Worm (Caenorhabditis elegans): Measurements from ENCODE around the gene let-721.

The let-721 gene

DNA sequence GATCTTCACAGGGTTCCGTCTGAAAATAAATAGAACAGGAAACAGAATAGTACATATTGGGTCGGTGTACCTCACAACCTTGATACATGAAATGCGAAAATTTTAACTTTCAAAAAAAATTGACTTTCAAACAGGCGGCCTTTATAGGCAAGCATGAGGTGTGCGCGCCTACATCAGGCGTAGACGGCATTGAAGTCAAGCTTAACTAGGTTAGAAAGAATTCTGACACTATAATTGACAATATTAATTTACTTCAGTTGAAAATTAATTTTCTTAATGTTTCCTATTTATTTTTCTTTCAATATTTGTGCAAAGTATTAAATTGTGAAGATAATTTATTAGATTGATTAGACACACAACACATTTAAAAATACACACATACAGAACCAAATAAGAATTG is 34.8 kb downstream of the let-721 start, which contains the start of gene C05D11.5:
Gene C05D11.5, minus strand, starts transcription at position 101 of the 400 bp plus-strand sequence.
- TF ChIP-seq sox-4 (tag; optimal IDR thresholded peaks at IDR 0.05) = no peak
- no peak for TF ChIP-seq efl-1 (optimal IDR thresholded peaks at IDR 0.05)
- TF ChIP-seq efl-1 (GFP tag; optimal IDR thresholded peaks at IDR 0.05 in 1 of 2) = no peak
- no peak for TF ChIP-seq nhr-71 (tag; optimal IDR thresholded peaks at IDR 0.05)
- no peak for TF ChIP-seq ceh-82 (tag; optimal IDR thresholded peaks at IDR 0.05)
- TF ChIP-seq pqm-1 (tag; optimal IDR thresholded peaks at IDR 0.05) = no peak
- no peak for TF ChIP-seq dsc-1 (tag; optimal IDR thresholded peaks at IDR 0.05)
- no peak for TF ChIP-seq grh-1 (GFP tag; IDR thresholded peaks at IDR 0.05)
- no peak for TF ChIP-seq nhr-47 (tag; optimal IDR thresholded peaks at IDR 0.05)
- TF ChIP-seq lin-13 (GFP tag; optimal IDR thresholded peaks at IDR 0.05) = no peak
- no peak for TF ChIP-seq ztf-4 (tag; optimal IDR thresholded peaks at IDR 0.05)
- TF ChIP-seq sptf-1 (tag; optimal IDR thresholded peaks at IDR 0.05) = no peak
- TF ChIP-seq nhr-85 (tag) = no peak
- TF ChIP-seq skn-1 (tag; optimal IDR thresholded peaks at IDR 0.05) = no peak

- no peak for TF ChIP-seq swsn-7 (tag; optimal IDR thresholded peaks at IDR 0.05)
- no peak for TF ChIP-seq isw-1 (GFP tag; IDR thresholded peaks at IDR 0.05)
- TF ChIP-seq zag-1 (tag; optimal IDR thresholded peaks at IDR 0.05) = no peak
- TF ChIP-seq nhr-85 (tag) = peak; percentile 61
- no peak for TF ChIP-seq hlh-4 (tag; optimal IDR thresholded peaks at IDR 0.05)
- no peak for TF ChIP-seq grh-1 (GFP tag; IDR thresholded peaks at IDR 0.05)
- TF ChIP-seq pax-3 (tag; optimal IDR thresholded peaks at IDR 0.05) = no peak
- peak in 1 of 6 experiments; percentile 32 for TF ChIP-seq elt-3 (tag; optimal IDR thresholded peaks at IDR 0.05)
- no peak for TF ChIP-seq skn-1 (tag; optimal IDR thresholded peaks at IDR 0.05)
- TF ChIP-seq lir-3 (tag; optimal IDR thresholded peaks at IDR 0.05; ENCODE audit: poor library complexity) = no peak
- no peak for TF ChIP-seq aly-2 (tag; optimal IDR thresholded peaks at IDR 0.05)
- no peak for TF ChIP-seq nhr-28 (tag; optimal IDR thresholded peaks at IDR 0.05)
- no peak for TF ChIP-seq vab-15 (tag; optimal IDR thresholded peaks at IDR 0.05)
- no peak for TF ChIP-seq zip-4 (GFP tag; optimal IDR thresholded peaks at IDR 0.05)
- peak; percentile 25 for TF ChIP-seq elt-2 (tag; optimal IDR thresholded peaks at IDR 0.05)
- TF ChIP-seq mef-2 (tag; optimal IDR thresholded peaks at IDR 0.05) = no peak
- peak; percentile 13 for TF ChIP-seq C16A3.4 (tag; optimal IDR thresholded peaks at IDR 0.05)
- TF ChIP-seq mep-1 (tag; optimal IDR thresholded peaks at IDR 0.05) = no peak
- no peak for TF ChIP-seq lin-14 (GFP tag; optimal IDR thresholded peaks at IDR 0.05)
- no peak for TF ChIP-seq nhr-90 (tag; optimal IDR thresholded peaks at IDR 0.05; ENCODE audit: poor library complexity)
- TF ChIP-seq lin-39 (tag; optimal IDR thresholded peaks at IDR 0.05) = no peak
- TF ChIP-seq ceh-63 (GFP tag; optimal IDR thresholded peaks at IDR 0.05) = no peak
- no peak for TF ChIP-seq dsc-1 (tag; optimal IDR thresholded peaks at IDR 0.05)
- peak; percentile 33 for TF ChIP-seq blmp-1 (tag; optimal IDR thresholded peaks at IDR 0.05)
- no peak for TF ChIP-seq nhr-84 (tag; optimal IDR thresholded peaks at IDR 0.05)
- no peak for TF ChIP-seq C34B4.2 (tag; optimal IDR thresholded peaks at IDR 0.05)
- no peak for TF ChIP-seq hpl-2 (GFP tag; optimal IDR thresholded peaks at IDR 0.05)
- TF ChIP-seq nhr-71 (tag; optimal IDR thresholded peaks at IDR 0.05) = peak; percentile 35
- peak; percentile 11 for TF ChIP-seq snu-23 (GFP tag; optimal IDR thresholded peaks at IDR 0.05)
- no peak for TF ChIP-seq fkh-4 (tag; optimal IDR thresholded peaks at IDR 0.05; ENCODE audit: borderline replicate concordance)
- TF ChIP-seq aha-1 (tag; optimal IDR thresholded peaks at IDR 0.05) = no peak
- TF ChIP-seq mab-9 (GFP tag; IDR thresholded peaks at IDR 0.05) = no peak
- TF ChIP-seq nhr-47 (tag; optimal IDR thresholded peaks at IDR 0.05) = no peak
- TF ChIP-seq ztf-11 (tag; optimal IDR thresholded peaks at IDR 0.05) = no peak
- TF ChIP-seq lin-15B (tag; optimal IDR thresholded peaks at IDR 0.05) = no peak
- TF ChIP-seq lsy-2 (tag; optimal IDR thresholded peaks at IDR 0.05) = peak in 1 of 2 experiments; percentile 51
- TF ChIP-seq egl-13 (tag; optimal IDR thresholded peaks at IDR 0.05) = no peak
- no peak for TF ChIP-seq efl-1 (optimal IDR thresholded peaks at IDR 0.05)
- TF ChIP-seq efl-1 (GFP tag; optimal IDR thresholded peaks at IDR 0.05 in 1 of 2) = no peak
- no peak for TF ChIP-seq ceh-90 (tag; optimal IDR thresholded peaks at IDR 0.05)
- TF ChIP-seq ceh-82 (tag; optimal IDR thresholded peaks at IDR 0.05) = no peak
- no peak for TF ChIP-seq nhr-19 (GFP tag; conservative IDR thresholded peaks at IDR 0.05)
- TF ChIP-seq ztf-4 (tag; optimal IDR thresholded peaks at IDR 0.05) = no peak
- TF ChIP-seq fkh-8 (tag; optimal IDR thresholded peaks at IDR 0.05) = no peak
- TF ChIP-seq C04F5.9 (tag; optimal IDR thresholded peaks at IDR 0.05) = no peak
- TF ChIP-seq nhr-12 (tag; optimal IDR thresholded peaks at IDR 0.05) = no peak
- TF ChIP-seq unc-86 (tag; optimal IDR thresholded peaks at IDR 0.05) = no peak
Measured at ce11 chrIII:6411430-6411829, 35.3 kb downstream of the let-721 start.

Data from whole organism, L1 larva.